Fruit fly (Drosophila melanogaster): ENCODE results near the gene CG6763.

CG6763 gene

DNA sequence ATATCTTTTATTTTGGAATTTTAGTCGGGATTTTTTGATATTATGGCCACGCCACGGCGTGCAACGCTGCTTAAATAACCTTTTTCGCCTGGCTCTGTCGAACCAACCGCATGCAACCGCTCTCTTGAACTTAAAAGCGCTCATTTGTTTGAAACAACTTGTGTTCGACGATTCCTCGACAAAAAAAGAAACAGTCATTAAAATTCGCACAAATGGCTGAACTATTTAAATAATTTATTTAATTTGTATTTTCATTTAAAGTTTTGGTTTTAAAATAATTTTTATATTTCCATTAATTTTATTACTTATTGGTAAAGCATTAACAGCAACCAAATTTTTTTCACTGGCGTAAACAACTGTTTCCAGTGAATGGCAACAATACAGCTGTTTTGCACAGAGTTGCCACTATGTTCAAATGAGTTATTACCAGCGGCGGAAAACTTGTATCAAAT, 3.0 kb upstream of the CG6763 start, which contains the start of the genes orb and Cdc16 (continued):
- TF ChIP-seq Max (GFP tag; optimal IDR thresholded peaks at IDR 0.05) (peak; percentile 82), CG1603 (tag; optimal IDR thresholded peaks at IDR 0.05) (peak; percentile 78), Usf (GFP tag; optimal IDR thresholded peaks at IDR 0.05) (peak; percentile 60), CG6254 (GFP tag; optimal IDR thresholded peaks at IDR 0.05) (peak; percentile 82), Asciz (GFP tag; optimal IDR thresholded peaks at IDR 0.05) (peak; percentile 82), CG8290 (GFP tag; optimal IDR thresholded peaks at IDR 0.05) (peak; percentile 73), CG8290 (tag; optimal IDR thresholded peaks at IDR 0.05) (peak in 1 of 2 experiments; percentile 87), Nf-YB (GFP tag; optimal IDR thresholded peaks at IDR 0.05) (peak; percentile 78), btn (GFP tag; optimal IDR thresholded peaks at IDR 0.05) (no peak), her (GFP tag; optimal IDR thresholded peaks at IDR 0.05) (peak; percentile 35), D (optimal IDR thresholded peaks at IDR 0.05) (no peak), D (GFP tag; optimal IDR thresholded peaks at IDR 0.05) (peak; percentile 80), CG34376 (GFP tag; optimal IDR thresholded peaks at IDR 0.05) (peak; percentile 80), TFAM (GFP tag; optimal IDR thresholded peaks at IDR 0.05) (peak; percentile 43), dpn (GFP tag; optimal IDR thresholded peaks at IDR 0.05) (peak; percentile 81 to 95), gsb (GFP tag; IDR thresholded peaks at IDR 0.05) (peak; percentile 58), Kr (GFP tag; optimal IDR thresholded peaks at IDR 0.05) (no peak), CG9727 (GFP tag; optimal IDR thresholded peaks at IDR 0.05) (peak; percentile 88), emc (GFP tag; optimal IDR thresholded peaks at IDR 0.05) (peak; percentile 28), Sry-δ (GFP tag; optimal IDR thresholded peaks at IDR 0.05) (peak; percentile 38), CG16779 (GFP tag; IDR thresholded peaks at IDR 0.05) (peak; percentile 86), CG7271 (tag; optimal IDR thresholded peaks at IDR 0.05) (peak; percentile 84), CG17612 (GFP tag; IDR thresholded peaks at IDR 0.05) (peak; percentile 70), ato (GFP tag; IDR thresholded peaks at IDR 0.05; ENCODE audit: partially characterized antibody) (no peak), CG10321 (GFP tag; IDR thresholded peaks at IDR 0.05) (peak; percentile 74), nerfin-1 (tag; optimal IDR thresholded peaks at IDR 0.05) (peak; percentile 84), Nf-YC (tag; optimal IDR thresholded peaks at IDR 0.05) (peak; percentile 84), grau (tag; optimal IDR thresholded peaks at IDR 0.05) (peak; percentile 91), CG6175 (GFP tag; IDR thresholded peaks at IDR 0.05) (peak; percentile 89), Sox102F (GFP tag; optimal IDR thresholded peaks at IDR 0.05) (peak; percentile 95), CG6654 (GFP tag; optimal IDR thresholded peaks at IDR 0.05) (peak; percentile 47), z (GFP tag; IDR thresholded peaks at IDR 0.05) (no peak), Awh (GFP tag; IDR thresholded peaks at IDR 0.05) (peak; percentile 91), Med (GFP tag) (peak; percentile 95), Atf3 (GFP tag; optimal IDR thresholded peaks at IDR 0.05) (peak; percentile 52), Taf1 (GFP tag; IDR thresholded peaks at IDR 0.05) (peak; percentile 40; the same call in 1 of the 2 replicates), CG11560 (tag; IDR thresholded peaks at IDR 0.05) (peak; percentile 61; the same call in 2 of the 3 replicates), BEAF-32 (GFP tag; optimal IDR thresholded peaks at IDR 0.05) (peak; percentile 21), lab (GFP tag; optimal IDR thresholded peaks at IDR 0.05) (peak; percentile 95), CG18476 (GFP tag; optimal IDR thresholded peaks at IDR 0.05) (peak; percentile 87), ac (GFP tag; optimal IDR thresholded peaks at IDR 0.05) (no peak), CG14441 (GFP tag; IDR thresholded peaks at IDR 0.05) (peak; percentile 91), sim (GFP tag; IDR thresholded peaks at IDR 0.05) (peak; percentile 72), CG14965 (GFP tag; optimal IDR thresholded peaks at IDR 0.05; ENCODE audit: borderline replicate concordance) (no peak), CG8281 (tag; optimal IDR thresholded peaks at IDR 0.05) (peak; percentile 63), C15 (GFP tag; IDR thresholded peaks at IDR 0.05) (peak; percentile 84), HLH3B (GFP tag; IDR thresholded peaks at IDR 0.05) (peak; percentile 93), CG9797 (GFP tag; optimal IDR thresholded peaks at IDR 0.05) (no peak), NfI (GFP tag; optimal IDR thresholded peaks at IDR 0.05) (peak; percentile 91), Dref (GFP tag; IDR thresholded peaks at IDR 0.05) (peak; percentile 43), Ssrp (tag; optimal IDR thresholded peaks at IDR 0.05) (peak; percentile 88)

Measured in whole organism, embryonic.